Fruit fly (Drosophila melanogaster) whole organism, embryonic: ENCODE data around the gene Dpm1.

Source experiments
- CG12391 ChIP-seq: fragments of 200-800 bp; sonication (Bioruptor generic); optimal IDR thresholded peaks from 3 replicates; lab custom pipeline; 2018; ENCODE audit warnings: missing biosample characterization, mild to moderate bottlenecking, missing genetic modification characterization, moderate library complexity
- CG3065 ChIP-seq: fragments of 200-800 bp; sonication (Bioruptor generic); optimal IDR thresholded peaks from 2 replicates; lab custom pipeline; 2016; ENCODE audit warnings: missing biosample characterization, missing genetic modification characterization
- Sox100B ChIP-seq: fragments of 200-800 bp; sonication (Bioruptor generic); optimal IDR thresholded peaks from 3 replicates; lab custom pipeline; 2018; ENCODE audit warnings: missing biosample characterization, mild to moderate bottlenecking, missing genetic modification characterization
- dimm ChIP-seq: fragments of 200-800 bp; sonication (Bioruptor generic); IDR thresholded peaks from 2 replicates; pipeline ENCODE4 v1.3.6; 2022; ENCODE audit warnings: missing biosample characterization, missing genetic modification characterization
- rib ChIP-seq: fragments of 200-800 bp; sonication (Bioruptor generic); IDR thresholded peaks from 2 replicates; pipeline ENCODE4 v1.3.6; 2022; ENCODE audit warnings: missing biosample characterization, missing genetic modification characterization

DNA sequence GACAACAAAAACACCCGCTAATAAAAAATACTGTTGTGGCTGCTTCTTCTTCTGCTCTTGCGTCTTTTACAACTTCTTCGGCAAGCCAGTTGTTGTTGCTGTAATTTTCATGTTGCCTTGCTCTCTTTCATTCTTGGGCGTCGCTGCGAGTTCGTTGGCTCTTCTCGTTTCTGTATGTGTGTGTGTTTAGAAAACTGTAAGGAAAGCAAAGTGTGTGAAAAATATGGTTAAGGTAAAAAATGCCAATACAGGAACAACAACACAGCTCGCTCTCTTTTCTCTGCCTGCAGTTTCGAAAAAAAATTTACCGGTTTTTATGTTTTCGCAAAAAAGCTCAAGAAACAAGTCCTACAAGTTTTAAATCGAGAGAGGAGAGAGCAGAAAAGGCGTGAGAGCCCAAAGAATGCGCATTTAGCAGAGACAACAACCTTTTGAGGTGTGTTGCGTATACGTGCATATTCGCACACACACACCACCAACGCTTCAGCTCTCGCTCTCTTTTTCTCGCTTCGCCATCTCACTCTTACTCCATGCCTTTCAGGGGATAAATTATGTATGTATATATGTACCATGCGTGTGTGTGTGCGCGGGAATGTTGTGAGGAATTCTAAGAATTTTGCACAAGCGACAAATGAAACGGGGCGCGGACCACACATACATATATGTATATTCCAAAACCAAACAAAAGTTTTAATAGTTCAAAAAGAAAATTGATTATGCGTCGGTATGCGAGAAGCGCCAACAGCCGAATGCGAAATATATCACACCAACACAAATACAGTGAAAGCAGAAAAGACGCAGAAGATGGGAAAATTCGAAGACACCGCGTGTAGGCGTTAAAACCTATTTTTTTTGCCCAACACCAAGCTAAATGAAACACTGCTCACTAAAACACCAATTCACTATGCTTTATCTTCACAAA, 45.7 kb upstream of the Dpm1 start:
- TF ChIP-seq CG3065 = no peak
- no peak for TF ChIP-seq Sox100B
- peak; percentile 97 for TF ChIP-seq rib (GFP tag; lab: Robert Waterston, UW)
- TF ChIP-seq dimm (GFP tag; lab: Robert Waterston, UW) = no peak
- no peak for TF ChIP-seq CG12391 (tag; lab: Kevin White, UChicago)
